Fruit fly (Drosophila melanogaster) whole organism, prepupa: ENCODE data around the gene CG14431.

Experiments used
- CG10631 ChIP-seq: fragments of 200-800 bp; sonication (Bioruptor generic); optimal IDR thresholded peaks from 2 replicates; lab custom pipeline; 2016; ENCODE audit warnings: missing biosample characterization, missing genetic modification characterization
- CG11294 ChIP-seq: fragments of 200-800 bp; sonication (Bioruptor generic); IDR thresholded peaks from 2 replicates; pipeline ENCODE4 v1.3.6; 2022; ENCODE audit warnings: missing biosample characterization, missing genetic modification characterization
- CG11902 ChIP-seq: fragments of 200-800 bp; sonication (Bioruptor generic); optimal IDR thresholded peaks from 3 replicates; lab custom pipeline; 2016; ENCODE audit warnings: missing biosample characterization, missing genetic modification characterization
- CG16779 ChIP-seq: fragments of 200-800 bp; sonication (Bioruptor generic); optimal IDR thresholded peaks from 3 replicates; lab custom pipeline; 2017; ENCODE audit warnings: missing biosample characterization, mild to moderate bottlenecking, missing genetic modification characterization
- CG31627 ChIP-seq: fragments of 200-800 bp; sonication (Bioruptor generic); optimal IDR thresholded peaks from 3 replicates; lab custom pipeline; 2016; ENCODE audit warnings: missing biosample characterization, missing genetic modification characterization
- CG32006 ChIP-seq: fragments of 200-800 bp; sonication (Bioruptor generic); optimal IDR thresholded peaks from 3 replicates; lab custom pipeline; 2017; ENCODE audit warnings: missing biosample characterization, mild to moderate bottlenecking, missing genetic modification characterization
- CG34406 ChIP-seq: fragments of 200-800 bp; sonication (Bioruptor generic); optimal IDR thresholded peaks from 3 replicates; lab custom pipeline; 2016; ENCODE audit warnings: missing biosample characterization, missing genetic modification characterization
- CG3919 ChIP-seq: fragments of 200-800 bp; sonication (Bioruptor generic); optimal IDR thresholded peaks from 3 replicates; lab custom pipeline; 2016; ENCODE audit warnings: missing biosample characterization, missing genetic modification characterization
- CG4318 ChIP-seq: fragments of 200-800 bp; sonication (Bioruptor generic); optimal IDR thresholded peaks from 3 replicates; lab custom pipeline; 2017; ENCODE audit warnings: missing biosample characterization, mild to moderate bottlenecking, missing genetic modification characterization
- CG6163 ChIP-seq: fragments of 200-800 bp; sonication (Bioruptor generic); IDR thresholded peaks from 3 replicates; pipeline ENCODE4 v1.3.6; 2022; ENCODE audit warnings: missing biosample characterization, missing genetic modification characterization
- CG6276 ChIP-seq: fragments of 200-800 bp; sonication (Bioruptor generic); optimal IDR thresholded peaks from 2 replicates; lab custom pipeline; 2017; ENCODE audit warnings: missing biosample characterization, mild to moderate bottlenecking, missing genetic modification characterization
- CG6792 ChIP-seq: fragments of 200-800 bp; sonication (Bioruptor generic); optimal IDR thresholded peaks from 3 replicates; lab custom pipeline; 2016; ENCODE audit warnings: missing biosample characterization, missing genetic modification characterization
- CG6808 ChIP-seq: fragments of 200-800 bp; sonication (Bioruptor generic); optimal IDR thresholded peaks from 3 replicates; lab custom pipeline; 2017; ENCODE audit warnings: missing biosample characterization, missing genetic modification characterization, mild to moderate bottlenecking, moderate library complexity, missing genetic modification reagents
- CG6854 ChIP-seq: fragments of 200-800 bp; sonication (Bioruptor generic); optimal IDR thresholded peaks from 2 replicates; lab custom pipeline; 2017; ENCODE audit warnings: missing biosample characterization, mild to moderate bottlenecking, missing genetic modification characterization
- CG7368 ChIP-seq: fragments of 200-800 bp; sonication (Bioruptor generic); optimal IDR thresholded peaks from 3 replicates; lab custom pipeline; 2016; ENCODE audit warnings: missing biosample characterization, missing genetic modification characterization
- CG8119 ChIP-seq: fragments of 200-800 bp; sonication (Bioruptor generic); IDR thresholded peaks from 3 replicates; pipeline ENCODE4 v1.3.6; 2022; ENCODE audit warnings: missing biosample characterization, missing genetic modification characterization
- CG8319 ChIP-seq: fragments of 200-800 bp; sonication (Bioruptor generic); optimal IDR thresholded peaks from 3 replicates; lab custom pipeline; 2016; ENCODE audit warnings: missing biosample characterization, missing genetic modification characterization
- CG9139 ChIP-seq: fragments of 200-800 bp; sonication (Bioruptor generic); optimal IDR thresholded peaks from 3 replicates; lab custom pipeline; 2017; ENCODE audit warnings: missing biosample characterization, mild to moderate bottlenecking, missing genetic modification characterization
- Eip93F ChIP-seq: fragments of 200-800 bp; sonication (Bioruptor generic); optimal IDR thresholded peaks from 2 replicates; lab custom pipeline; 2016; ENCODE audit warnings: missing biosample characterization, mild to moderate bottlenecking, missing genetic modification characterization
- Ets21C ChIP-seq: fragments of 200-800 bp; sonication (Bioruptor generic); optimal IDR thresholded peaks from 3 replicates; lab custom pipeline; 2016; ENCODE audit warnings: missing biosample characterization, missing genetic modification characterization
- Gug ChIP-seq: fragments of 200-800 bp; sonication (Bioruptor generic); IDR thresholded peaks from 2 replicates; pipeline ENCODE4 v1.3.6; 2022; ENCODE audit warnings: missing biosample characterization, missing genetic modification characterization
- Hr38 ChIP-seq: sonication (Bioruptor generic); optimal IDR thresholded peaks from 2 replicates; lab custom pipeline; 2016; ENCODE audit warnings: missing biosample characterization, missing genetic modification characterization
- Hr4 ChIP-seq: fragments of 200-800 bp; sonication (Bioruptor generic); optimal IDR thresholded peaks from 3 replicates; lab custom pipeline; 2016; ENCODE audit warnings: missing biosample characterization, missing genetic modification characterization
- Lpt ChIP-seq: fragments of 200-800 bp; sonication (Bioruptor generic); optimal IDR thresholded peaks from 3 replicates; lab custom pipeline; 2016; ENCODE audit warnings: missing biosample characterization, missing genetic modification characterization
- Met ChIP-seq: fragments of 200-800 bp; sonication (Bioruptor generic); optimal IDR thresholded peaks from 3 replicates; lab custom pipeline; 2016; ENCODE audit warnings: missing biosample characterization, missing genetic modification characterization
- OdsH ChIP-seq: fragments of 200-800 bp; sonication (Bioruptor generic); optimal IDR thresholded peaks from 3 replicates; lab custom pipeline; 2016; ENCODE audit warnings: missing biosample characterization, missing genetic modification characterization
- Smox ChIP-seq: fragments of 200-800 bp; sonication (Bioruptor generic); optimal IDR thresholded peaks from 3 replicates; lab custom pipeline; 2016; ENCODE audit warnings: missing biosample characterization, missing genetic modification characterization
- Sox102F ChIP-seq: fragments of 200-800 bp; sonication (Bioruptor generic); optimal IDR thresholded peaks from 2 replicates; lab custom pipeline; 2016; ENCODE audit warnings: missing biosample characterization, mild to moderate bottlenecking, missing genetic modification characterization
- Sox14 ChIP-seq: fragments of 200-800 bp; sonication (Bioruptor generic); optimal IDR thresholded peaks from 3 replicates; lab custom pipeline; 2016; ENCODE audit warnings: missing biosample characterization, missing genetic modification characterization
- Sox15 ChIP-seq: fragments of 200-800 bp; sonication (Bioruptor generic); optimal IDR thresholded peaks from 3 replicates; lab custom pipeline; 2016; ENCODE audit warnings: missing biosample characterization, missing genetic modification characterization
- achi ChIP-seq: fragments of 200-800 bp; sonication (Bioruptor generic); optimal IDR thresholded peaks from 3 replicates; lab custom pipeline; 2016; ENCODE audit warnings: missing biosample characterization, missing genetic modification characterization
- cyc ChIP-seq: fragments of 200-800 bp; sonication (Bioruptor generic); optimal IDR thresholded peaks from 3 replicates; lab custom pipeline; 2016; ENCODE audit warnings: missing biosample characterization, missing genetic modification characterization
- dsx ChIP-seq: fragments of 200-800 bp; optimal IDR thresholded peaks from 3 replicates; lab custom pipeline; 2019; ENCODE audit warnings: missing biosample characterization, mild to moderate bottlenecking, missing genetic modification characterization, moderate library complexity; ENCODE audit not compliant: poor library complexity, severe bottlenecking
- eg ChIP-seq: fragments of 200-800 bp; sonication (Bioruptor generic); IDR thresholded peaks from 3 replicates; pipeline ENCODE4 v1.3.6; 2022; ENCODE audit warnings: missing biosample characterization, missing genetic modification characterization
- esn ChIP-seq: fragments of 200-800 bp; sonication (Bioruptor generic); optimal IDR thresholded peaks from 2 replicates; lab custom pipeline; 2016; ENCODE audit warnings: missing biosample characterization, mild to moderate bottlenecking, missing genetic modification characterization, moderate library complexity
- fd85E ChIP-seq: fragments of 200-800 bp; sonication (Bioruptor generic); optimal IDR thresholded peaks from 3 replicates; lab custom pipeline; 2016; ENCODE audit warnings: missing biosample characterization, missing genetic modification characterization
- fkh ChIP-seq: fragments of 200-800 bp; sonication (Bioruptor generic); optimal IDR thresholded peaks from 3 replicates; lab custom pipeline; 2017; ENCODE audit warnings: missing biosample characterization, mild to moderate bottlenecking, missing genetic modification characterization, moderate library complexity
- pdm3 ChIP-seq: fragments of 200-800 bp; sonication (Bioruptor generic); optimal IDR thresholded peaks from 3 replicates; lab custom pipeline; 2016; ENCODE audit warnings: missing biosample characterization, missing genetic modification characterization
- salr ChIP-seq, 2 experiments: fragments of 200-800 bp; sonication (Bioruptor generic); optimal IDR thresholded peaks; 3 replicates each; lab custom pipeline; 2016 to 2018; ENCODE audit warnings: missing biosample characterization in 2 of 2, missing genetic modification characterization in 2 of 2, mild to moderate bottlenecking in 1 of 2
- spab ChIP-seq: fragments of 200-800 bp; sonication (Bioruptor generic); optimal IDR thresholded peaks from 2 replicates; lab custom pipeline; 2017; ENCODE audit warnings: missing biosample characterization, mild to moderate bottlenecking, missing genetic modification characterization, missing genetic modification reagents
- ss ChIP-seq, 2 experiments: fragments of 200-800 bp; sonication (Bioruptor generic); optimal IDR thresholded peaks; 2 replicates in 1 of 2; 3 replicates in 1 of 2; lab custom pipeline; 2017 to 2018; ENCODE audit warnings: mild to moderate bottlenecking in 2 of 2, missing biosample characterization in 2 of 2, missing genetic modification characterization in 2 of 2, moderate library complexity in 1 of 2
- svp ChIP-seq: fragments of 200-800 bp; sonication (Bioruptor generic); peaks from one replicate; lab custom pipeline; 2016; ENCODE audit warnings: missing biosample characterization, missing genetic modification characterization
- topi ChIP-seq: fragments of 200-800 bp; sonication (Bioruptor generic); optimal IDR thresholded peaks from 3 replicates; lab custom pipeline; 2016; ENCODE audit warnings: missing biosample characterization, missing genetic modification characterization
- vri ChIP-seq: fragments of 200-800 bp; sonication (Bioruptor generic); optimal IDR thresholded peaks from 3 replicates; lab custom pipeline; 2016; ENCODE audit warnings: missing biosample characterization, mild to moderate bottlenecking, missing genetic modification characterization

The CG14431 gene

DNA sequence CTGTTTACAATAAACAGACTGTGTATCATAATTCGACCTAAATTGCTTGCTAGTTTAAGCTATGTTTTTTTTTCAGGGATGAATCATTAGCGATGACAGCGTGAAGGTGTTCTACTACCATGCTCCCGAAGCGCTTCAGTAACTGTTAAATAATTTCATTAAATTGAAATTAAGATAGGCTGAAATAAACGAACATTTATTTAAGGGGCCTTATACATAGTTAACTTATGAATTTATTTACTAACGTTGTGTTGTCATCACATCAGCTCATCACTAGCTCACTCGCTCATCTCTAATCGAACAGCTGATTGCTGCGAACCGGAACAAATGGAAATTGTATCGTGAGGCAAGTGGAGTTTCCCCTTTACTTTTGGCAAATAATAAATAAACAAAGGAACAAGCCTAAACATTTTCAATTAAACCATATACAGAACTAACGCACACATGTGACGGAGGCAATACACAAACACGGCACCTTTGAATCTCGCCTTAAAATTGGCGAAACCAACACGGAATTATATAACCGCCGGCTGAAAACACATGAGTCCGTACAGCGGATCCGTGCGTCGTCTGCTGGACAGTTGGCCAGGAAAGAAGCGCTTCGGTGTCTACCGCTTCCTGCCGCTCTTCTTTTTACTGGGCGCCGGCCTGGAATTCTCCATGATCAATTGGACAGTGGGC is 103.1 kb downstream of the CG14431 start, which contains the start of the genes cm, sloth1 and sloth2 (continued):
- TF ChIP-seq CG4318 (GFP tag; lab: Kevin White, UChicago) (peak; percentile 59), CG31627 (GFP tag; lab: Kevin White, UChicago) (peak; percentile 93), Sox15 (GFP tag; lab: Kevin White, UChicago) (peak; percentile 80), Lpt (GFP tag; lab: Kevin White, UChicago) (peak; percentile 74), CG10631 (GFP tag; lab: Kevin White, UChicago) (peak; percentile 90), CG8319 (GFP tag; lab: Kevin White, UChicago) (peak; percentile 63), Gug (GFP tag; lab: Robert Waterston, UW) (peak; percentile 55; the same call in 1 of the 2 replicates), Hr4 (GFP tag; lab: Kevin White, UChicago) (peak; percentile 80), CG11902 (GFP tag; lab: Kevin White, UChicago) (peak; percentile 68), CG6808 (GFP tag; lab: Kevin White, UChicago) (peak; percentile 72), CG3919 (GFP tag; lab: Kevin White, UChicago) (peak; percentile 84), CG34406 (GFP tag; lab: Kevin White, UChicago) (peak; percentile 84), ss (GFP tag; optimal IDR thresholded peaks at IDR 0.05; lab: Kevin White, UChicago) (peak; percentile 70 to 80), Hr38 (GFP tag; lab: Kevin White, UChicago) (peak; percentile 48), Met (peak; percentile 88), CG16779 (tag; lab: Kevin White, UChicago) (no peak), cyc (GFP tag; lab: Kevin White, UChicago) (peak; percentile 87), esn (GFP tag; lab: Kevin White, UChicago) (peak; percentile 93), Eip93F (GFP tag; lab: Kevin White, UChicago) (peak; percentile 80), CG6792 (GFP tag; lab: Kevin White, UChicago) (peak; percentile 84), fkh (GFP tag; lab: Kevin White, UChicago) (peak; percentile 62), vri (peak; percentile 87), CG9139 (GFP tag; lab: Kevin White, UChicago) (peak; percentile 51), OdsH (GFP tag; lab: Kevin White, UChicago) (peak; percentile 91), CG7368 (GFP tag; lab: Kevin White, UChicago) (peak; percentile 68), pdm3 (GFP tag; lab: Kevin White, UChicago) (peak; percentile 92), CG32006 (peak; percentile 78), CG6276 (peak; percentile 50), dsx (GFP tag; lab: Kevin White, UChicago) (peak; percentile 74), CG8119 (peak; percentile 79)

dm6 chrX:7013320-7014214 is 105.5 kb downstream of the CG14431 start, which contains the start of the genes CG3032 and CG4593:
CG3032 (minus strand) TSS chrX:7013881.
CG4593 (plus strand) TSS chrX:7013887.
- TF ChIP-seq vri (peak; percentile 53), Eip93F (GFP tag; lab: Kevin White, UChicago) (no peak), CG6792 (GFP tag; lab: Kevin White, UChicago) (peak; percentile 88), Gug (GFP tag; lab: Robert Waterston, UW) (peak; percentile 94), Ets21C (peak; percentile 84), CG6854 (no peak), topi (peak; percentile 89), Sox102F (GFP tag; lab: Kevin White, UChicago) (peak; percentile 84), Smox (GFP tag; lab: Kevin White, UChicago) (peak; percentile 89), fd85E (GFP tag; lab: Kevin White, UChicago) (peak; percentile 9), achi (GFP tag; lab: Kevin White, UChicago) (peak; percentile 86), CG7368 (GFP tag; lab: Kevin White, UChicago) (peak; percentile 82), Sox14 (GFP tag; lab: Kevin White, UChicago) (peak; percentile 94), cyc (GFP tag; lab: Kevin White, UChicago) (peak; percentile 89), salr (GFP tag; optimal IDR thresholded peaks at IDR 0.05; lab: Kevin White, UChicago) (peak; percentile 76 to 79), CG6163 (GFP tag; lab: Robert Waterston, UW) (peak; percentile 96), CG11294 (peak; percentile 95), CG6276 (peak; percentile 90), spab (GFP tag; lab: Kevin White, UChicago) (peak; percentile 64), svp (GFP tag; lab: Kevin White, UChicago) (peak; percentile 92), Met (peak; percentile 88), CG10631 (GFP tag; lab: Kevin White, UChicago) (peak; percentile 89), CG8319 (GFP tag; lab: Kevin White, UChicago) (peak; percentile 72), dsx (GFP tag; lab: Kevin White, UChicago) (peak; percentile 79), Lpt (GFP tag; lab: Kevin White, UChicago) (peak; percentile 88), CG31627 (GFP tag; lab: Kevin White, UChicago) (peak; percentile 90), Hr38 (GFP tag; lab: Kevin White, UChicago) (peak; percentile 73), CG11902 (GFP tag; lab: Kevin White, UChicago) (peak; percentile 83), eg (GFP tag; lab: Robert Waterston, UW) (peak; percentile 98)
